Fruit fly (Drosophila melanogaster): Measurements from ENCODE around the gene Gr22f.

Gene Gr22f

dm6 chr2L:1720846-1721506 lies 35.3 kb downstream of the Gr22f start:
- TF ChIP-seq Hr83 (GFP tag; optimal IDR thresholded peaks at IDR 0.05; ENCODE audit: poor library complexity, severe bottlenecking) (no peak), h (GFP tag; optimal IDR thresholded peaks at IDR 0.05) (peak; percentile 81), dsf (GFP tag; optimal IDR thresholded peaks at IDR 0.05; ENCODE audit: borderline replicate concordance) (no peak), sage (GFP tag; optimal IDR thresholded peaks at IDR 0.05) (no peak), HLH106 (tag; optimal IDR thresholded peaks at IDR 0.05) (peak; percentile 26), Rel (GFP tag; optimal IDR thresholded peaks at IDR 0.05) (no peak), Rel (tag; optimal IDR thresholded peaks at IDR 0.05) (peak; percentile 90)

dm6 chr2L:1719971-1720370 lies 36.3 kb downstream of the Gr22f start:
- TF ChIP-seq tai (GFP tag; optimal IDR thresholded peaks at IDR 0.05) (no peak), Sp1 (GFP tag; optimal IDR thresholded peaks at IDR 0.05) (no peak), Rel (GFP tag; optimal IDR thresholded peaks at IDR 0.05) (no peak), Rel (tag; optimal IDR thresholded peaks at IDR 0.05) (peak; percentile 41), sage (GFP tag; optimal IDR thresholded peaks at IDR 0.05) (no peak)

dm6 chr2L:1717247-1717646 lies 39.0 kb downstream of the Gr22f start:
- TF ChIP-seq dsf (GFP tag; optimal IDR thresholded peaks at IDR 0.05; ENCODE audit: borderline replicate concordance), result no peak
- no peak for TF ChIP-seq woc (GFP tag; optimal IDR thresholded peaks at IDR 0.05)
- no peak for TF ChIP-seq brk (GFP tag; optimal IDR thresholded peaks at IDR 0.05)
- TF ChIP-seq Rel (GFP tag; optimal IDR thresholded peaks at IDR 0.05), result no peak
- TF ChIP-seq Rel (tag; optimal IDR thresholded peaks at IDR 0.05), result peak; percentile 90
- no peak for TF ChIP-seq Hr83 (GFP tag; optimal IDR thresholded peaks at IDR 0.05; ENCODE audit: poor library complexity, severe bottlenecking)
- no peak for TF ChIP-seq Dfd (GFP tag; optimal IDR thresholded peaks at IDR 0.05)

dm6 chr2L:1715699-1716333 lies 40.4 kb downstream of the Gr22f start, which contains the start of gene frtz:
frtz (minus strand) TSS chr2L:1715851.
- TF ChIP-seq Hr83 (GFP tag; optimal IDR thresholded peaks at IDR 0.05; ENCODE audit: poor library complexity, severe bottlenecking), result peak; percentile 62
- TF ChIP-seq Myc (optimal IDR thresholded peaks at IDR 0.05), result peak; percentile 87
- TF ChIP-seq fru (GFP tag; optimal IDR thresholded peaks at IDR 0.05), result no peak
- TF ChIP-seq h (GFP tag; optimal IDR thresholded peaks at IDR 0.05), result peak; percentile 30

DNA sequence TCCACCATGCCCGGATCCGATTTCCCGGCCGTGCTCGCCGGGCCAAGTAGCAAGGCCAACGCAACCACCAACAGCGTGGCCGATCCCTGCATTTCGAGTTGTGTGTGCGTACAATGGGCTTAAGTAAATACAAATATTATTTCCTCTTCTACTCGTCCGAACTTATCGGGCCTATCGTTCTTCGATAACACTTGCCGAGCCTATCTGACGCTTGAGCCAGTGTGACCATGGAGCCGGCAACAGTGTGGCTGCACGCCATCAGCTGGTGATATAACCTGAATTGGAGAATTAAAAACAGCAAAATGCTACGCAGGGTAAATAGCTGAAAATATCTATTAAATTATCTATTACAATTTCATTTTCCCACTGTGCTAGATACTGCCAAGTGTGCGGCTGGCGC lies 46.0 kb downstream of the Gr22f start, which contains the start of the genes CG17660 and mRpL48:
CG17660 (minus strand) TSS at position 198 of the 400 bp plus-strand sequence.
mRpL48 (plus strand) TSS at position 239 of the 400 bp plus-strand sequence.
- TF ChIP-seq Sp1 (GFP tag; optimal IDR thresholded peaks at IDR 0.05) (peak; percentile 6), rgr (GFP tag; optimal IDR thresholded peaks at IDR 0.05) (peak; percentile 27), lola (GFP tag; optimal IDR thresholded peaks at IDR 0.05) (no peak), N (GFP tag; optimal IDR thresholded peaks at IDR 0.05) (no peak), br (GFP tag; optimal IDR thresholded peaks at IDR 0.05) (peak; percentile 7), Rel (GFP tag; optimal IDR thresholded peaks at IDR 0.05) (no peak), Rel (tag; optimal IDR thresholded peaks at IDR 0.05) (peak; percentile 44), h (GFP tag; optimal IDR thresholded peaks at IDR 0.05) (peak; percentile 29)

DNA sequence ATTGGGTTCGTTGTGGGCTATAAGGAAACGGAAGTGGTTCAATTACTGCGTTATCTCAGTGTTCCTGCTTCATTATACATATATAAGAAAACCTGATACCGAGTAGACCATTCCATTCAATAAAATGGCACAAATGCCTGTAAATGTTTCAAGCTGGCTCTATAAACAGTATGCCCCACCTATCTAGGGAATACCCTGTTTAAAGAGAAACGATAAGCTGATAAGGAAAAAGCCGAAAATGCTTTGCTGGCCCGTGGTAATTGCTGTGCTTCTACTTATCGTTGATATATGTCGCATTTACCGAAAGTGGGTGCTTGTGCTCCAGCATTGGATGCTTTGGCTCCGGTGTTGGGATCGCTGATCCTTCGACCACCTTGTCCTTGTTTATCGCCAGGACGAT lies 46.9 kb downstream of the Gr22f start:
- TF ChIP-seq h (GFP tag; optimal IDR thresholded peaks at IDR 0.05) (peak; percentile 32), rgr (GFP tag; optimal IDR thresholded peaks at IDR 0.05) (no peak), usp (GFP tag; optimal IDR thresholded peaks at IDR 0.05) (no peak), foxo (GFP tag; optimal IDR thresholded peaks at IDR 0.05) (peak in 1 of 2 experiments; percentile 7), fru (GFP tag; optimal IDR thresholded peaks at IDR 0.05) (peak; percentile 21), Rel (GFP tag; optimal IDR thresholded peaks at IDR 0.05) (no peak), Rel (tag; optimal IDR thresholded peaks at IDR 0.05) (peak; percentile 77)

DNA sequence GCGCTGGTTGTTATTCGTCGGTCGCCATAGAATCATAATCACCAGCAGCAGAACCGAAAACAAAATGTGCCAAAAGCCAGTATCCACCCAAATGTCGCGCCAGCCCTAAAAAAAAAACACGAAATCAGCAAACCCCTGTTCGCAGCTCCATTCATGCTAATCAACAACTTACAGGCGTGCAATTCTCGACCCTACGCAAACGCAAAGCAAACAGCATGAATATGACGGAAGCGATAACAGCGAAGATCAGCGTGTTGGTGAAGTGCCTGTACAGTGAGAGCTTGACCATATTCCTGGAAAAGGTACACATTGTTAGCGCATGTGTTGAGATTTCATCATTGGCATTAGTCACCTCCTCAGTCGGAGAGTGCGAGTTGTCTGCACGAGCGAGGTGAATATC lies 48.1 kb downstream of the Gr22f start:
- TF ChIP-seq Hnf4 (GFP tag; optimal IDR thresholded peaks at IDR 0.05), result no peak
- TF ChIP-seq OdsH (GFP tag; optimal IDR thresholded peaks at IDR 0.05), result no peak
- TF ChIP-seq ey (GFP tag; optimal IDR thresholded peaks at IDR 0.05), result no peak
- TF ChIP-seq woc (GFP tag; optimal IDR thresholded peaks at IDR 0.05), result no peak
- no peak for TF ChIP-seq rgr (GFP tag; optimal IDR thresholded peaks at IDR 0.05)
- no peak for TF ChIP-seq tai (GFP tag; optimal IDR thresholded peaks at IDR 0.05)
- no peak for TF ChIP-seq Rel (GFP tag; optimal IDR thresholded peaks at IDR 0.05)
- no peak for TF ChIP-seq Rel (tag; optimal IDR thresholded peaks at IDR 0.05)
- TF ChIP-seq dmrt93B (GFP tag; optimal IDR thresholded peaks at IDR 0.05), result no peak
- TF ChIP-seq HLH106 (tag; optimal IDR thresholded peaks at IDR 0.05), result no peak
- TF ChIP-seq CG32264 (GFP tag; optimal IDR thresholded peaks at IDR 0.05), result no peak
- no peak for TF ChIP-seq dl (GFP tag; optimal IDR thresholded peaks at IDR 0.05; ENCODE audit: insufficient read depth in 1 of 2, partially characterized antibody in 2 of 2)
- TF ChIP-seq Jra (GFP tag; optimal IDR thresholded peaks at IDR 0.05), result no peak
- no peak for TF ChIP-seq Abd-B (GFP tag; optimal IDR thresholded peaks at IDR 0.05)
- no peak for TF ChIP-seq Vsx2 (GFP tag; optimal IDR thresholded peaks at IDR 0.05; ENCODE audit: partially characterized antibody)
- no peak for TF ChIP-seq foxo (GFP tag; optimal IDR thresholded peaks at IDR 0.05)
- TF ChIP-seq sv (GFP tag; optimal IDR thresholded peaks at IDR 0.05), result no peak
- no peak for TF ChIP-seq psq (GFP tag; optimal IDR thresholded peaks at IDR 0.05)
- TF ChIP-seq br (GFP tag; optimal IDR thresholded peaks at IDR 0.05), result no peak
- TF ChIP-seq lola (GFP tag; optimal IDR thresholded peaks at IDR 0.05), result no peak

Data from whole organism, wandering third instar larva.